Fruit fly (Drosophila melanogaster): Measurements from ENCODE around the gene CG8173.

- TF ChIP-seq CG17806 (tag; optimal IDR thresholded peaks at IDR 0.05) (no peak), CG10348 (GFP tag; IDR thresholded peaks at IDR 0.05) (no peak), gl (tag; optimal IDR thresholded peaks at IDR 0.05) (no peak), D1 (tag; optimal IDR thresholded peaks at IDR 0.05) (no peak), CG14655 (GFP tag; optimal IDR thresholded peaks at IDR 0.05) (no peak), CG34367 (tag; optimal IDR thresholded peaks at IDR 0.05) (no peak), rn (GFP tag; IDR thresholded peaks at IDR 0.05) (no peak), EcR (GFP tag; optimal IDR thresholded peaks at IDR 0.05) (no peak), Ets98B (GFP tag; IDR thresholded peaks at IDR 0.05) (no peak), Pif1A (GFP tag; optimal IDR thresholded peaks at IDR 0.05) (no peak), fd96Ca (GFP tag; IDR thresholded peaks at IDR 0.05) (no peak), CG4496 (GFP tag; IDR thresholded peaks at IDR 0.05) (no peak), CG12605 (GFP tag; IDR thresholded peaks at IDR 0.05) (no peak)
Observed at dm6 chrX:17736101-17736728, 26.8 kb upstream of the CG8173 start.

Data from whole organism, pupa.